Fruit fly (Drosophila melanogaster) whole organism, wandering third instar larva: Measurements from ENCODE around the gene CG43155.

Experiments used
- Hr78 ChIP-seq: fragments of >200 bp; optimal IDR thresholded peaks from 2 replicates; lab custom pipeline; 2017; ENCODE audit warnings: missing biosample characterization, missing genetic modification characterization
- Hr83 ChIP-seq: fragments of 200-300 bp; sonication (Bioruptor generic); optimal IDR thresholded peaks from 2 replicates; lab custom pipeline; 2016; ENCODE audit warnings: missing biosample characterization, mild to moderate bottlenecking, missing genetic modification characterization, moderate library complexity; ENCODE audit not compliant: poor library complexity, severe bottlenecking
- Jra ChIP-seq: sonication (Bioruptor generic); optimal IDR thresholded peaks from 2 replicates; lab custom pipeline; 2016; ENCODE audit warnings: missing biosample characterization, missing genetic modification characterization
- Myc ChIP-seq: fragments of >200 bp; optimal IDR thresholded peaks from 2 replicates; lab custom pipeline; 2017
- Vsx2 ChIP-seq: fragments of 200-300, 225-300 bp; sonication (Bioruptor generic); optimal IDR thresholded peaks from 2 replicates; lab custom pipeline; 2018; ENCODE audit warnings: missing biosample characterization, missing genetic modification characterization; ENCODE audit not compliant: partially characterized antibody
- br ChIP-seq: fragments of 200-800 bp; sonication (Bioruptor generic); optimal IDR thresholded peaks from 2 replicates; lab custom pipeline; 2016; ENCODE audit warnings: missing biosample characterization, missing genetic modification characterization
- brk ChIP-seq: fragments of 200-800 bp; sonication (Bioruptor generic); optimal IDR thresholded peaks from 2 replicates; lab custom pipeline; 2016; ENCODE audit warnings: missing biosample characterization, mild to moderate bottlenecking, missing genetic modification characterization
- dmrt93B ChIP-seq: fragments of 200-800 bp; sonication (Bioruptor generic); optimal IDR thresholded peaks from 2 replicates; lab custom pipeline; 2018; ENCODE audit warnings: missing biosample characterization, mild to moderate bottlenecking, missing genetic modification characterization
- foxo ChIP-seq, 2 experiments: fragments of 200-800 bp; sonication (Bioruptor generic); optimal IDR thresholded peaks; 2 replicates in 1 of 2; 3 replicates in 1 of 2; lab custom pipeline; 2016 to 2017; ENCODE audit warnings: missing biosample characterization in 2 of 2, missing genetic modification characterization in 2 of 2
- h ChIP-seq: fragments of 200-800 bp; sonication (Bioruptor generic); optimal IDR thresholded peaks from 3 replicates; lab custom pipeline; 2016; ENCODE audit warnings: missing biosample characterization, mild to moderate bottlenecking, missing genetic modification characterization
- pan ChIP-seq: fragments of >200 bp; optimal IDR thresholded peaks from 2 replicates; lab custom pipeline; 2017
- psq ChIP-seq: fragments of 200-800 bp; sonication (Bioruptor generic); optimal IDR thresholded peaks from 3 replicates; lab custom pipeline; 2017; ENCODE audit warnings: missing biosample characterization, mild to moderate bottlenecking, missing genetic modification characterization, moderate library complexity
- usp ChIP-seq: fragments of >200 bp; optimal IDR thresholded peaks from 2 replicates; lab custom pipeline; 2017; ENCODE audit warnings: missing biosample characterization, missing genetic modification characterization
- woc ChIP-seq: sonication (Bioruptor generic); optimal IDR thresholded peaks from 2 replicates; lab custom pipeline; 2016; ENCODE audit warnings: missing biosample characterization, mild to moderate bottlenecking, missing genetic modification characterization

DNA sequence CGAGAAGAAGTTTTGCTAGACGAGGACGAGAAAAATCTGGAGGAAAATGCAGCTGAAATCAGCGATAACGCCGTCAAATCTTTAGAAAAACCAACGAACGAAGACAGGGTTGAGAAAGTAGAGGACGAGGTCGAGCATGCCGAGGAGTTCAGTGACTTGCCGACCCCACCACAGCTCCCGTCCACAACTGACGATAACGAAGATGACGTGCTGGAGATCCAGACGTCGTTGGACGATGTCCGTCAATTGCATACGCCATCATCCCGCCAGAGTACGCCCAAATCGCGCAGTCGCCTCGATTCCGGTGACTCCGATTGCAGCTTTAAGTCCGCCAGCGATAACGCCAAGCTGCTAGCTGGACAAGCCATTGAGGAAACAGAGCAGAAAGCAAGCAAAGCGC is 2.4 kb upstream of the CG43155 start:
- no peak for TF ChIP-seq Myc (lab: Kevin White, UChicago)
- no peak for TF ChIP-seq br (GFP tag; lab: Kevin White, UChicago)
- TF ChIP-seq h, result no peak
- TF ChIP-seq Hr83, result no peak
- no peak for TF ChIP-seq usp
- TF ChIP-seq Hr78 (GFP tag; lab: Kevin White, UChicago), result no peak
- no peak for TF ChIP-seq woc (GFP tag; lab: Kevin White, UChicago)
- no peak for TF ChIP-seq psq (GFP tag; lab: Kevin White, UChicago)
- no peak for TF ChIP-seq dmrt93B (GFP tag; lab: Kevin White, UChicago)
- no peak for TF ChIP-seq foxo (GFP tag; optimal IDR thresholded peaks at IDR 0.05; lab: Kevin White, UChicago)
- TF ChIP-seq brk, result no peak
- TF ChIP-seq pan (lab: Kevin White, UChicago), result no peak
- TF ChIP-seq Vsx2 (GFP tag; lab: Kevin White, UChicago), result no peak
- no peak for TF ChIP-seq Jra
